Worm (Caenorhabditis elegans): ENCODE measurements around the gene R155.3.

The R155.3 gene

DNA sequence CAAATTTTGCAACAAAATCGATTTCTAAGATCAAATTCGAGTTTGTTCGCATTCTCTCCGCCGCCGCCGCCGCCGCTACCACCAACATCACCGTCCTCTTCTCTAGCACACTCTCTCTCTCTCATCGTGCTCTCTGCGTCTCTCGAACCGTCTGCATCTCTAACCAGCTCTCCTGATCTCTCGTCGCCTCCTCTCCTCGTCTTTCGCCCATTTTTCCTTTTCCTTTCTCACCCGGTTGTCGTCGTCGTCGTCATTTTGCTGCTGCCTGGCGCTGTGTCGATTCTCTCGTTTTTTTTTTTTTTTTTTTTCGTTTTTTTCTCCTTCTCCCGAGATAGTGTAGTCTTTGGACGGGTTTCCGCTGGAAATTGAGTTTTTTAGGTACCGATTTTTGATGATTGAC, 50.1 kb downstream of the R155.3 start (continued):
- TF ChIP-seq mxl-3 (GFP tag; optimal IDR thresholded peaks at IDR 0.05) (peak; percentile 69), zfp-2 (tag; optimal IDR thresholded peaks at IDR 0.05) (no peak), set-16 (GFP tag; IDR thresholded peaks at IDR 0.05) (peak; percentile 98), saeg-2 (GFP tag; IDR thresholded peaks at IDR 0.05) (peak; percentile 91), F49E8.2 (tag; optimal IDR thresholded peaks at IDR 0.05; ENCODE audit: borderline replicate concordance) (no peak), ceh-28 (tag; optimal IDR thresholded peaks at IDR 0.05) (peak; percentile 6)

DNA sequence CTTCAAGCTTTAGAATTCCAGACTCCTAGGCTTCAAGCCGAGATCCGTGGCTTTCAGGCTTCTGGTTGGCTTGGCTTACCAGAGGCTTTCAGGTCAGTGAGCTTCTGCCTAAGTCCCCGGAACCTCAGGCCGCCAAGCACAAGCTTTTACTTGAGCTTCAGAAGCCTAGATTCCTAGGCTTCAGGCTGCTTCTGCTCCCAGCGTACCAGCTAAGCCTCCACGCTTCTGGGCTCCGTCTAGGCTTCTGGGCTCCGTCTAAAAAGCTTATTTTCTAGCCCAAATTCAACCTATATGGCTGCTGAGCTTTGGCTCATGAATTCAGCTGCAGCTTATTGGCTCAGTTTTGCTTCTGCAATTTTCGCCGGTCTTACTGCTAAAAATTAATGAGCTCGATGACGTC, 50.8 kb downstream of the R155.3 start:
- TF ChIP-seq Y48G9A.11 (GFP tag; IDR thresholded peaks at IDR 0.05) (no peak), lin-38 (GFP tag; IDR thresholded peaks at IDR 0.05) (no peak), zfp-2 (tag; optimal IDR thresholded peaks at IDR 0.05) (no peak), snpc-4 (tag; optimal IDR thresholded peaks at IDR 0.05) (no peak), set-16 (GFP tag; IDR thresholded peaks at IDR 0.05) (peak; percentile 19; the same call in 1 of the 2 replicates), hlh-30 (tag; optimal IDR thresholded peaks at IDR 0.05; ENCODE audit: insufficient read depth) (no peak), hif-1 (tag; optimal IDR thresholded peaks at IDR 0.05) (no peak), vab-7 (GFP tag; IDR thresholded peaks at IDR 0.05) (no peak), aha-1 (tag) (peak; percentile 91)

DNA sequence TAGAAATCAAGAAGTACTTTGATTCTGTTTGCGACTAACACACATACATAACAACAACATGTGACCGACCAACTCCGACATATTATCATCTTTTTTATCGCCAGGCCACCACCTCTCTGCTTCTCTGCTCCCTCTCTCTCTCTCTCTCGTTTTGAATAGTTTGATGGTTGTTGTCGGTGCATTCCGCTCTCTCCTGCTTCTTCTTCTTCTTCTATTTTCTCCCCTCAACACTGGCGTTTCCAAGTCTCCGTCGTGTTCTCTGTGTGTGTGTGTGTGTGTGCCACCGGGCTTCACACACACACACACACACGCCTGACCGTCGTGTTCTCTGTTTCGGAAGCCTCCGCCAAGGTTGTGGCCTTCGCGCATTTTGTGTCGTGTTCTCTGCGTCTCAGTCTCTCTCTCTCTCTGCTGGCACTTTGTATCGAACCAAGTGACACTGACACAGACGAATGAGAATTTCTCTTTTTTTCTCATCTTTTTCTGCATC, 51.4 kb downstream of the R155.3 start:
- TF ChIP-seq rbr-2 (tag; optimal IDR thresholded peaks at IDR 0.05) (peak; percentile 96), nhr-77 (tag; optimal IDR thresholded peaks at IDR 0.05) (peak; percentile 97), nhr-48 (tag; optimal IDR thresholded peaks at IDR 0.05) (peak; percentile 99), zip-11 (GFP tag; IDR thresholded peaks at IDR 0.05) (no peak), php-3 (GFP tag; IDR thresholded peaks at IDR 0.05) (peak; percentile 94), nhr-25 (tag; optimal IDR thresholded peaks at IDR 0.05; ENCODE audit: borderline replicate concordance, insufficient read depth) (peak; percentile 97), nhr-42 (GFP tag; IDR thresholded peaks at IDR 0.05) (peak; percentile 72), lin-29 (GFP tag; IDR thresholded peaks at IDR 0.05) (peak; percentile 87), F10B5.3 (tag; optimal IDR thresholded peaks at IDR 0.05) (peak; percentile 84), aha-1 (tag) (peak; percentile 100), unc-130 (GFP tag; optimal IDR thresholded peaks at IDR 0.05) (peak; percentile 17), jun-1 (tag; optimal IDR thresholded peaks at IDR 0.05) (peak; percentile 93), mdl-1 (tag; optimal IDR thresholded peaks at IDR 0.05) (peak; percentile 97 to 98), ZK546.5 (tag; optimal IDR thresholded peaks at IDR 0.05) (no peak), spr-1 (tag; optimal IDR thresholded peaks at IDR 0.05) (peak; percentile 90), nhr-10 (tag; optimal IDR thresholded peaks at IDR 0.05) (peak; percentile 88), Y5F2A.4 (GFP tag; optimal IDR thresholded peaks at IDR 0.05) (no peak), snpc-4 (tag; optimal IDR thresholded peaks at IDR 0.05) (peak; percentile 14), ceh-44 (GFP tag; IDR thresholded peaks at IDR 0.05) (no peak), mxl-3 (GFP tag; optimal IDR thresholded peaks at IDR 0.05) (peak; percentile 95), nhr-11 (tag; optimal IDR thresholded peaks at IDR 0.05) (peak; percentile 93), lin-38 (GFP tag; IDR thresholded peaks at IDR 0.05) (peak; percentile 73; the same call in 1 of the 2 replicates), dmd-9 (GFP tag; IDR thresholded peaks at IDR 0.05) (0 out of 2 replicates have a peak, but pooled peaks have one; percentile 56), tra-1 (GFP tag; IDR thresholded peaks at IDR 0.05) (peak; percentile 99), attf-4 (tag; optimal IDR thresholded peaks at IDR 0.05) (no peak), nhr-6 (tag; optimal IDR thresholded peaks at IDR 0.05) (peak; percentile 93), T20F7.1 (GFP tag; optimal IDR thresholded peaks at IDR 0.05) (peak; percentile 89), R02D3.7 (tag; optimal IDR thresholded peaks at IDR 0.05) (no peak), nhr-111 (GFP tag; optimal IDR thresholded peaks at IDR 0.05) (no peak), madf-9 (GFP tag; conservative IDR thresholded peaks at IDR 0.05) (no peak; the same call in 1 of the 2 replicates), hmg-1.1 (GFP tag; IDR thresholded peaks at IDR 0.05) (peak; percentile 96), nhr-41 (GFP tag; IDR thresholded peaks at IDR 0.05) (peak; percentile 65; the same call in 1 of the 2 replicates), vab-7 (GFP tag; IDR thresholded peaks at IDR 0.05) (peak; percentile 65; the same call in 1 of the 2 replicates), dmd-8 (GFP tag; IDR thresholded peaks at IDR 0.05) (no peak), daf-8 (GFP tag; IDR thresholded peaks at IDR 0.05) (no peak), egl-27 (tag; optimal IDR thresholded peaks at IDR 0.05) (peak; percentile 99), egl-43 (GFP tag; IDR thresholded peaks at IDR 0.05) (peak; percentile 85), madf-5 (GFP tag; IDR thresholded peaks at IDR 0.05) (no peak)
